Comparison of ENCODE assay signal across 2 worm cellular contexts in the genomic region with DNA sequence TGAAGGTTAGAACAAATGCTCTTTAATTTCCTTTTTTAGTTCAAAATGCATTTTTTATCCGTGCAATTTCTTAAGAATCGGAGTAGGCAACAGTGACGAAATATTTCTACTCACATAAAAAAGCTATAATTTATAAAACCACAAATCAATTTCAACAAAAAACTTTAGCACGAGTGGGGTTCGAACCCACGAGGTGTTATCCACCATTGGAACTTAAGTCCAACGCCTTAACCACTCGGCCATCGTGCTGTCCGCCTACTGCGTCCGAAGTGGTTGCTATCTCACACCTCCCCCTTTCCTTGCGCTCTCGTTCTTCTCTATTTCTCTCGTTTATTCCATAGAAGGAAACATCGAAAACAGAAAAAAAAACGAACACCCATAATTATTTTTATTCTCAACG.
TF ChIP-seq lines count a peak whose summit lies in the region.

No protein-coding gene starts in this region.

TF ChIP-seq in whole organism, L4 larva, 104 proteins besides CTCF, POLR2A, EP300 and RAD21 (continued from another document):
- peak; percentile 42 for TF ChIP-seq nhr-11 (tag; optimal IDR thresholded peaks at IDR 0.05; lab: Kevin White, UChicago)
- peak; percentile 83 for TF ChIP-seq dmd-9 (GFP tag; IDR thresholded peaks at IDR 0.05; lab: Robert Waterston, UW)
- TF ChIP-seq Y75B8A.6 (GFP tag; IDR thresholded peaks at IDR 0.05; lab: Robert Waterston, UW): no peak
- peak; percentile 71 for TF ChIP-seq zip-2 (tag; optimal IDR thresholded peaks at IDR 0.05; lab: Kevin White, UChicago)
- no peak for TF ChIP-seq attf-4 (tag; optimal IDR thresholded peaks at IDR 0.05; lab: Kevin White, UChicago)
- TF ChIP-seq mes-2 (tag; optimal IDR thresholded peaks at IDR 0.05; lab: Kevin White, UChicago; ENCODE audit: poor library complexity, severe bottlenecking): peak; percentile 86
- peak; percentile 84 for TF ChIP-seq daf-19 (GFP tag; conservative IDR thresholded peaks at IDR 0.05; lab: Robert Waterston, UW)
- TF ChIP-seq dve-1 (tag; optimal IDR thresholded peaks at IDR 0.05; lab: Kevin White, UChicago; ENCODE audit: insufficient read depth): no peak
- peak; percentile 85 for TF ChIP-seq spr-3 (GFP tag; optimal IDR thresholded peaks at IDR 0.05; lab: Kevin White, UChicago)
- peak; percentile 86 for TF ChIP-seq sdz-12 (GFP tag; optimal IDR thresholded peaks at IDR 0.05; lab: Kevin White, UChicago)
- TF ChIP-seq hif-1 (tag; optimal IDR thresholded peaks at IDR 0.05; lab: Kevin White, UChicago): peak; percentile 8 to 57
- no peak for TF ChIP-seq zag-1 (tag; optimal IDR thresholded peaks at IDR 0.05; lab: Kevin White, UChicago)
- no peak for TF ChIP-seq cey-2 (tag; optimal IDR thresholded peaks at IDR 0.05; lab: Kevin White, UChicago; ENCODE audit: borderline replicate concordance, insufficient read depth)
- peak; percentile 92 for TF ChIP-seq ctbp-1 (GFP tag; IDR thresholded peaks at IDR 0.05; lab: Robert Waterston, UW)
- peak; percentile 66; the same call in 1 of the 2 replicates for TF ChIP-seq Y48G9A.11 (GFP tag; IDR thresholded peaks at IDR 0.05; lab: Robert Waterston, UW)
- TF ChIP-seq jun-1 (tag; optimal IDR thresholded peaks at IDR 0.05; lab: Kevin White, UChicago): no peak
- peak; percentile 16 to 55 for TF ChIP-seq mdl-1 (tag; optimal IDR thresholded peaks at IDR 0.05; lab: Kevin White, UChicago)
- TF ChIP-seq ceh-32 (tag; optimal IDR thresholded peaks at IDR 0.05; lab: Kevin White, UChicago; ENCODE audit: poor library complexity): no peak
- TF ChIP-seq ztf-11 (tag; optimal IDR thresholded peaks at IDR 0.05; lab: Kevin White, UChicago): no peak
- no peak for TF ChIP-seq R02D3.7 (tag; optimal IDR thresholded peaks at IDR 0.05; lab: Kevin White, UChicago)
- no peak for TF ChIP-seq nhr-10 (tag; optimal IDR thresholded peaks at IDR 0.05; lab: Kevin White, UChicago)
- TF ChIP-seq skn-1 (tag; optimal IDR thresholded peaks at IDR 0.05; lab: Kevin White, UChicago): no peak
- TF ChIP-seq saeg-2 (GFP tag; IDR thresholded peaks at IDR 0.05; lab: Robert Waterston, UW): peak; percentile 67; the same call in 1 of the 2 replicates
- no peak for TF ChIP-seq nhr-102 (tag; optimal IDR thresholded peaks at IDR 0.05; lab: Kevin White, UChicago)
- TF ChIP-seq ces-1 (GFP tag; optimal IDR thresholded peaks at IDR 0.05; lab: Kevin White, UChicago): peak; percentile 68
- peak; percentile 81; the same call in 1 of the 2 replicates for TF ChIP-seq php-3 (GFP tag; IDR thresholded peaks at IDR 0.05; lab: Robert Waterston, UW)
- no peak for TF ChIP-seq unc-39 (tag; optimal IDR thresholded peaks at IDR 0.05; lab: Kevin White, UChicago)
- TF ChIP-seq nhr-48 (tag; optimal IDR thresholded peaks at IDR 0.05; lab: Kevin White, UChicago): peak; percentile 71
- peak; percentile 52 for TF ChIP-seq F10B5.3 (tag; optimal IDR thresholded peaks at IDR 0.05; lab: Kevin White, UChicago)
- peak; percentile 96 for TF ChIP-seq dmd-8 (GFP tag; IDR thresholded peaks at IDR 0.05; lab: Robert Waterston, UW)
- 0 out of 2 replicates have a peak, but pooled peaks have one; percentile 61 for TF ChIP-seq zfp-3 (GFP tag; conservative IDR thresholded peaks at IDR 0.05; lab: Robert Waterston, UW)
- peak; percentile 79; the same call in 1 of the 2 replicates for TF ChIP-seq Y105C5A.15 (GFP tag; IDR thresholded peaks at IDR 0.05; lab: Robert Waterston, UW)
- TF ChIP-seq lin-38 (GFP tag; IDR thresholded peaks at IDR 0.05; lab: Robert Waterston, UW): no peak
- TF ChIP-seq egl-27 (tag; optimal IDR thresholded peaks at IDR 0.05; lab: Kevin White, UChicago): no peak
- TF ChIP-seq ceh-62 (tag; optimal IDR thresholded peaks at IDR 0.05; lab: Kevin White, UChicago): no peak
- TF ChIP-seq daf-16 (GFP tag; optimal IDR thresholded peaks at IDR 0.05; lab: Kevin White, UChicago): peak; percentile 28 to 90
- TF ChIP-seq daf-16 (tag; optimal IDR thresholded peaks at IDR 0.05; lab: Kevin White, UChicago): peak; percentile 72
- peak; percentile 89 for TF ChIP-seq arid-1 (GFP tag; conservative IDR thresholded peaks at IDR 0.05; lab: Robert Waterston, UW)
- peak; percentile 52 for TF ChIP-seq unc-130 (GFP tag; optimal IDR thresholded peaks at IDR 0.05; lab: Kevin White, UChicago)
- TF ChIP-seq ceh-82 (tag; optimal IDR thresholded peaks at IDR 0.05; lab: Kevin White, UChicago): no peak
- TF ChIP-seq Y5F2A.4 (GFP tag; optimal IDR thresholded peaks at IDR 0.05; lab: Kevin White, UChicago): peak; percentile 70
- peak; percentile 51 for TF ChIP-seq F37D6.2 (tag; optimal IDR thresholded peaks at IDR 0.05; lab: Kevin White, UChicago)
- TF ChIP-seq daf-12 (tag; optimal IDR thresholded peaks at IDR 0.05; lab: Kevin White, UChicago): no peak
- TF ChIP-seq T20F7.1 (GFP tag; optimal IDR thresholded peaks at IDR 0.05; lab: Kevin White, UChicago): peak; percentile 64
- TF ChIP-seq ceh-44 (GFP tag; IDR thresholded peaks at IDR 0.05; lab: Robert Waterston, UW): peak; percentile 88
- peak; percentile 92 for TF ChIP-seq tra-1 (GFP tag; IDR thresholded peaks at IDR 0.05; lab: Robert Waterston, UW)
- TF ChIP-seq madf-9 (GFP tag; conservative IDR thresholded peaks at IDR 0.05; lab: Robert Waterston, UW): peak; percentile 78
- TF ChIP-seq dpl-1 (GFP tag; optimal IDR thresholded peaks at IDR 0.05; lab: Kevin White, UChicago): peak; percentile 29
- no peak for TF ChIP-seq fos-1 (tag; optimal IDR thresholded peaks at IDR 0.05; lab: Kevin White, UChicago)

TF ChIP-seq in whole organism, late embryonic, 69 proteins besides CTCF, POLR2A, EP300 and RAD21 (continued from another document):
- TF ChIP-seq K09A11.1 (tag; optimal IDR thresholded peaks at IDR 0.05; lab: Kevin White, UChicago; ENCODE audit: insufficient read depth) (peak; percentile 57), pha-2 (tag; optimal IDR thresholded peaks at IDR 0.05; lab: Kevin White, UChicago) (peak; percentile 75), nhr-11 (tag; optimal IDR thresholded peaks at IDR 0.05; lab: Kevin White, UChicago) (no peak), ceh-9 (tag; optimal IDR thresholded peaks at IDR 0.05; lab: Kevin White, UChicago) (peak; percentile 31), ceh-19 (GFP tag; optimal IDR thresholded peaks at IDR 0.05; lab: Kevin White, UChicago) (peak; percentile 75), che-1 (tag; optimal IDR thresholded peaks at IDR 0.05; lab: Kevin White, UChicago) (peak; percentile 82)
